Worm (Caenorhabditis elegans) whole organism, mixed stage, embryonic: ENCODE measurements around the gene abts-2.

ENCODE experiments used
- hlh-1 ChIP-seq: fragments of 150-350 bp; optimal IDR thresholded peaks from 2 replicates; lab custom pipeline; 2014; ENCODE audit warnings: missing biosample characterization, missing genetic modification reagents, missing genetic modification characterization
- lin-13 ChIP-seq: fragments of 150-350 bp; optimal IDR thresholded peaks from 2 replicates; lab custom pipeline; 2014; ENCODE audit warnings: missing biosample characterization, missing genetic modification characterization
- lsy-2 ChIP-seq: fragments of 150-350 bp; optimal IDR thresholded peaks from 2 replicates; lab custom pipeline; 2014; ENCODE audit warnings: missing biosample characterization, missing genetic modification characterization
- mab-5 ChIP-seq: fragments of 150-350 bp; optimal IDR thresholded peaks from 2 replicates; lab custom pipeline; 2014; ENCODE audit warnings: missing biosample characterization, missing genetic modification characterization
- mep-1 ChIP-seq: fragments of 150-350 bp; optimal IDR thresholded peaks from 2 replicates; lab custom pipeline; 2017; ENCODE audit warnings: missing biosample characterization, missing genetic modification reagents, missing genetic modification characterization, inconsistent platforms
- nhr-12 ChIP-seq: fragments of 150-350 bp; optimal IDR thresholded peaks from 2 replicates; lab custom pipeline; 2014; ENCODE audit warnings: missing biosample characterization, missing genetic modification characterization
- nhr-237 ChIP-seq: fragments of 150-350 bp; optimal IDR thresholded peaks from 2 replicates; lab custom pipeline; 2014; ENCODE audit warnings: missing biosample characterization, missing genetic modification characterization
- pha-4 ChIP-seq: fragments of 150-350 bp; optimal IDR thresholded peaks from 2 replicates; lab custom pipeline; 2018; ENCODE audit warnings: missing biosample characterization, missing genetic modification reagents, missing genetic modification characterization
- zip-8 ChIP-seq: fragments of 150-350 bp; optimal IDR thresholded peaks from 2 replicates; lab custom pipeline; 2014; ENCODE audit warnings: missing biosample characterization, missing genetic modification characterization
- ztf-11 ChIP-seq: fragments of 150-350 bp; optimal IDR thresholded peaks from 2 replicates; lab custom pipeline; 2014; ENCODE audit warnings: missing biosample characterization, missing genetic modification characterization

DNA sequence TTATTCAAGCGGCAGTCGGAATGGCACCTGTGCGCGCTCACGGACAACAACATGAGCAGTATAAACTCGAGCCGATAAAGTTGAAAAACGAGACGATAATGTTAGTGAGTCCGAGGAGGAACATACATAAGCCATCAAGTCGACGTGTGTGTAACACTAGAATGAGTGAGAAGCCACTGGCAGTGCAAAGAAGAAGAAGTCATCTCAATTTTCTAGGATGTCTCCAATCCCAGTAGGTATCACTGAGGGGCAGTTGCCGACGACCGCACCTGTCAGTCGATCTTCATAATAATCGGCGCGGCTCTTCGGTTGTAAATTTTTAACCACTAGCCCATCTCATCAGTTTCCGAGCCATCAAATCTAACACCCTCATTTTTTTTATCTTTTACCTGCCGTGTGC is 25.4 kb upstream of the abts-2 start:
- TF ChIP-seq mab-5 (no peak), nhr-237 (no peak), nhr-12 (tag; lab: Kevin White, UChicago) (no peak), hlh-1 (tag; lab: Kevin White, UChicago) (peak; percentile 72), lsy-2 (tag; lab: Kevin White, UChicago) (no peak), lin-13 (tag; lab: Kevin White, UChicago) (no peak), pha-4 (tag; lab: Kevin White, UChicago) (no peak), zip-8 (tag; lab: Kevin White, UChicago) (no peak), mep-1 (no peak), ztf-11 (tag; lab: Kevin White, UChicago) (no peak)
